Fruit fly (Drosophila melanogaster) whole organism, embryonic: ENCODE data around the gene HtrA2.
A peak's percentile ranks its signal among the peaks of the same experiment; 100 is the strongest.

Experiments used
- Abd-B ChIP-seq: fragments of 200-800 bp; sonication (Bioruptor generic); optimal IDR thresholded peaks from 2 replicates; lab custom pipeline; 2018; ENCODE audit warnings: missing biosample characterization, mild to moderate bottlenecking, missing genetic modification characterization, moderate library complexity
- Awh ChIP-seq: fragments of 200-800 bp; sonication (Bioruptor generic); IDR thresholded peaks from 2 replicates; pipeline ENCODE4, ENCODE4 v1.3.6; 2022; ENCODE audit warnings: missing biosample characterization, missing genetic modification characterization
- CG15269 ChIP-seq: fragments of 200-800 bp; sonication (Bioruptor generic); optimal IDR thresholded peaks from 2 replicates; lab custom pipeline; 2018; ENCODE audit warnings: missing biosample characterization, mild to moderate bottlenecking, missing genetic modification characterization, moderate library complexity
- CG1602 ChIP-seq: fragments of 200-800 bp; sonication (Bioruptor generic); optimal IDR thresholded peaks from 3 replicates; lab custom pipeline; 2016; ENCODE audit warnings: missing biosample characterization, missing genetic modification characterization
- CG17612 ChIP-seq: fragments of 200-800 bp; sonication (Bioruptor generic); IDR thresholded peaks from 2 replicates; pipeline ENCODE4 v1.3.6; 2022; ENCODE audit warnings: missing biosample characterization, missing genetic modification characterization
- CG18599 ChIP-seq: fragments of 200-800 bp; sonication (Bioruptor generic); optimal IDR thresholded peaks from 3 replicates; lab custom pipeline; 2017; ENCODE audit warnings: missing biosample characterization, missing genetic modification characterization, mild to moderate bottlenecking, moderate library complexity, missing genetic modification reagents
- CG30431 ChIP-seq: fragments of 200-800 bp; sonication (Bioruptor generic); optimal IDR thresholded peaks from 2 replicates; lab custom pipeline; 2017; ENCODE audit warnings: missing biosample characterization, missing genetic modification characterization
- CG31388 ChIP-seq: fragments of 200-800 bp; sonication (Bioruptor generic); optimal IDR thresholded peaks from 2 replicates; lab custom pipeline; 2016; ENCODE audit warnings: missing biosample characterization, missing genetic modification characterization
- CG31441 ChIP-seq: fragments of 200-800 bp; sonication (Bioruptor generic); IDR thresholded peaks from 2 replicates; pipeline ENCODE4 v1.3.6; 2022; ENCODE audit warnings: missing biosample characterization, missing genetic modification characterization
- CG3163 ChIP-seq: fragments of 200-800 bp; sonication (Bioruptor generic); optimal IDR thresholded peaks from 3 replicates; lab custom pipeline; 2016; ENCODE audit warnings: missing biosample characterization, missing genetic modification characterization
- CG33213 ChIP-seq: fragments of 200-800 bp; sonication (Bioruptor generic); optimal IDR thresholded peaks from 3 replicates; lab custom pipeline; 2016; ENCODE audit warnings: missing biosample characterization, missing genetic modification characterization
- CG3407 ChIP-seq: fragments of 200-800 bp; sonication (Bioruptor generic); optimal IDR thresholded peaks from 2 replicates; lab custom pipeline; 2018; ENCODE audit warnings: missing biosample characterization, mild to moderate bottlenecking, missing genetic modification characterization
- CG3847 ChIP-seq: fragments of 200-800 bp; sonication (Bioruptor generic); IDR thresholded peaks from 2 replicates; pipeline ENCODE4 v1.3.6; 2022; ENCODE audit warnings: missing biosample characterization, missing genetic modification characterization
- CG4707 ChIP-seq: fragments of 200-800 bp; sonication (Bioruptor generic); optimal IDR thresholded peaks from 2 replicates; lab custom pipeline; 2018; ENCODE audit warnings: missing biosample characterization, mild to moderate bottlenecking, missing genetic modification characterization, moderate library complexity
- CG5180 ChIP-seq: fragments of 200-800 bp; sonication (Bioruptor generic); optimal IDR thresholded peaks from 3 replicates; lab custom pipeline; 2017; ENCODE audit warnings: missing biosample characterization, missing genetic modification characterization, mild to moderate bottlenecking, moderate library complexity, missing genetic modification reagents
- CG6813 ChIP-seq: fragments of 200-800 bp; sonication (Bioruptor generic); optimal IDR thresholded peaks from 2 replicates; lab custom pipeline; 2017; ENCODE audit warnings: missing biosample characterization, missing genetic modification characterization, mild to moderate bottlenecking, moderate library complexity, missing genetic modification reagents
- CG7271 ChIP-seq: fragments of 200-800 bp; sonication (Bioruptor generic); optimal IDR thresholded peaks from 2 replicates; lab custom pipeline; 2018; ENCODE audit warnings: missing biosample characterization, mild to moderate bottlenecking, missing genetic modification characterization, moderate library complexity
- CG7963 ChIP-seq: fragments of 200-800 bp; sonication (Bioruptor generic); IDR thresholded peaks from 3 replicates; pipeline ENCODE4 v1.3.6; 2022; ENCODE audit warnings: missing biosample characterization, missing genetic modification characterization; ENCODE audit not compliant: partially characterized antibody
- CG9215 ChIP-seq: fragments of 200-800 bp; sonication (Bioruptor generic); IDR thresholded peaks from 2 replicates; pipeline ENCODE4 v1.3.6; 2022; ENCODE audit warnings: missing biosample characterization, missing genetic modification characterization
- CG9727 ChIP-seq: fragments of 200-800 bp; sonication (Bioruptor generic); optimal IDR thresholded peaks from 3 replicates; lab custom pipeline; 2017; ENCODE audit warnings: missing biosample characterization, mild to moderate bottlenecking, missing genetic modification characterization
- CkIIα-i1 ChIP-seq: fragments of 200-800 bp; sonication (Bioruptor generic); IDR thresholded peaks from 2 replicates; pipeline ENCODE4 v1.3.6; 2022; ENCODE audit warnings: missing biosample characterization, missing genetic modification characterization
- CrebB ChIP-seq: fragments of 200-800 bp; sonication (Bioruptor generic); optimal IDR thresholded peaks from 3 replicates; lab custom pipeline; 2018; ENCODE audit warnings: missing biosample characterization, mild to moderate bottlenecking, missing genetic modification characterization
- E2f1 ChIP-seq: fragments of 200-800 bp; sonication (Bioruptor generic); IDR thresholded peaks from 2 replicates; pipeline ENCODE4 v1.3.6; 2022; ENCODE audit warnings: missing biosample characterization, missing genetic modification characterization
- Eip74EF ChIP-seq, 2 experiments: fragments of 200-800 bp in 1 of 2; fragments of >200 bp in 1 of 2; sonication (Bioruptor generic) in 1 of 2; optimal IDR thresholded peaks; 2 replicates each; lab custom pipeline; 2017 to 2019; ENCODE audit warnings: missing biosample characterization in 2 of 2, missing genetic modification characterization in 2 of 2, mild to moderate bottlenecking in 1 of 2, moderate library complexity in 1 of 2
- Fer3 ChIP-seq: fragments of 200-800 bp; sonication (Bioruptor generic); optimal IDR thresholded peaks from 2 replicates; lab custom pipeline; 2018; ENCODE audit warnings: missing biosample characterization, mild to moderate bottlenecking, missing genetic modification characterization, moderate library complexity
- HmgD ChIP-seq: fragments of 200-800 bp; sonication (Bioruptor generic); optimal IDR thresholded peaks from 3 replicates; lab custom pipeline; 2016; ENCODE audit warnings: missing biosample characterization, missing genetic modification characterization
- Med ChIP-seq: fragments of 200-800 bp; sonication (Bioruptor generic); peaks from one replicate; lab custom pipeline; 2016; ENCODE audit warnings: missing biosample characterization, missing genetic modification characterization, mild to moderate bottlenecking, inconsistent platforms, moderate library complexity
- Oaz ChIP-seq: fragments of 200-800 bp; sonication (Bioruptor generic); IDR thresholded peaks from 2 replicates; pipeline ENCODE4 v1.3.6; 2022; ENCODE audit warnings: missing biosample characterization, missing genetic modification characterization
- Pdp1 ChIP-seq, 2 experiments: fragments of 200-800 bp; sonication (Bioruptor generic); optimal IDR thresholded peaks; 3 replicates each; lab custom pipeline; 2016; ENCODE audit warnings: missing biosample characterization in 2 of 2, missing genetic modification characterization in 2 of 2, mild to moderate bottlenecking in 1 of 2, moderate library complexity in 1 of 2
- Ptx1 ChIP-seq: fragments of 200-800 bp; sonication (Bioruptor generic); IDR thresholded peaks from 2 replicates; pipeline ENCODE4 v1.3.6; 2022; ENCODE audit warnings: missing biosample characterization, missing genetic modification characterization
- Six4 ChIP-seq: fragments of 200-800 bp; sonication (Bioruptor generic); optimal IDR thresholded peaks from 2 replicates; lab custom pipeline; 2016; ENCODE audit warnings: missing biosample characterization, missing genetic modification characterization
- Xrp1 ChIP-seq: fragments of 200-800 bp; sonication (Bioruptor generic); IDR thresholded peaks from 2 replicates; pipeline ENCODE4 v1.3.6; 2022; ENCODE audit warnings: missing biosample characterization, missing genetic modification characterization
- chinmo ChIP-seq: fragments of 200-800 bp; sonication (Bioruptor generic); IDR thresholded peaks from 4 replicates; pipeline ENCODE4 v1.3.6; 2022; ENCODE audit warnings: missing biosample characterization, missing genetic modification characterization; ENCODE audit not compliant: partially characterized antibody
- emc ChIP-seq: fragments of 200-800 bp; sonication (Bioruptor generic); optimal IDR thresholded peaks from 2 replicates; lab custom pipeline; 2016; ENCODE audit warnings: missing biosample characterization, missing genetic modification characterization
- ewg ChIP-seq: fragments of 200-800 bp; sonication (Bioruptor generic); optimal IDR thresholded peaks from 3 replicates; lab custom pipeline; 2017; ENCODE audit warnings: mild to moderate bottlenecking, missing biosample characterization, missing genetic modification reagents, missing genetic modification characterization
- fd3F ChIP-seq: fragments of 200-800 bp; sonication (Bioruptor generic); optimal IDR thresholded peaks from 2 replicates; lab custom pipeline; 2018; ENCODE audit warnings: missing biosample characterization, mild to moderate bottlenecking, missing genetic modification characterization, moderate library complexity
- ftz-f1 ChIP-seq: fragments of 200-800 bp; sonication (Bioruptor generic); optimal IDR thresholded peaks from 2 replicates; lab custom pipeline; 2016; ENCODE audit warnings: missing biosample characterization, missing genetic modification characterization
- rib ChIP-seq: fragments of 200-800 bp; sonication (Bioruptor generic); IDR thresholded peaks from 2 replicates; pipeline ENCODE4 v1.3.6; 2022; ENCODE audit warnings: missing biosample characterization, missing genetic modification characterization
- row ChIP-seq: fragments of 200-800 bp; sonication (Bioruptor generic); IDR thresholded peaks from 3 replicates; pipeline ENCODE4 v1.3.6; 2022; ENCODE audit warnings: missing biosample characterization, missing genetic modification characterization
- sc ChIP-seq, 3 experiments: fragments of >200 bp in 2 of 3; fragments of 200-800 bp in 1 of 3; sonication (Bioruptor generic) in 1 of 3; optimal IDR thresholded peaks; 2 replicates in 2 of 3; 3 replicates in 1 of 3; lab custom pipeline; 2017; ENCODE audit warnings: mild to moderate bottlenecking in 1 of 3, missing biosample characterization in 1 of 3, missing genetic modification characterization in 1 of 3, missing genetic modification reagents in 1 of 3
- slbo ChIP-seq: fragments of 200-800 bp; sonication (Bioruptor generic); IDR thresholded peaks from 2 replicates; pipeline ENCODE4 v1.3.6; 2022; ENCODE audit warnings: missing biosample characterization, missing genetic modification characterization
- sqz ChIP-seq: fragments of 200-800 bp; sonication (Bioruptor generic); optimal IDR thresholded peaks from 3 replicates; lab custom pipeline; 2018; ENCODE audit warnings: missing biosample characterization, mild to moderate bottlenecking, missing genetic modification characterization
- sug ChIP-seq: fragments of 200-800 bp; optimal IDR thresholded peaks from 2 replicates; lab custom pipeline; 2019; ENCODE audit warnings: missing biosample characterization, mild to moderate bottlenecking, missing genetic modification characterization, moderate library complexity
- tgo ChIP-seq: fragments of 200-800 bp; sonication (Bioruptor generic); IDR thresholded peaks from 3 replicates; pipeline ENCODE4 v1.3.6; 2022; ENCODE audit warnings: missing biosample characterization, missing genetic modification characterization
- tin ChIP-seq: fragments of 200-800 bp; sonication (Bioruptor generic); optimal IDR thresholded peaks from 3 replicates; lab custom pipeline; 2016; ENCODE audit warnings: missing biosample characterization, missing genetic modification characterization
- tio ChIP-seq: fragments of 200-800 bp; sonication (Bioruptor generic); optimal IDR thresholded peaks from 2 replicates; lab custom pipeline; 2017; ENCODE audit warnings: missing biosample characterization, missing genetic modification characterization, inconsistent platforms
- vnd ChIP-seq: fragments of 200-800 bp; sonication (Bioruptor generic); IDR thresholded peaks from 3 replicates; pipeline ENCODE4 v1.3.6; 2022; ENCODE audit warnings: missing biosample characterization, missing genetic modification characterization; ENCODE audit not compliant: partially characterized antibody
- zfh2 ChIP-seq: fragments of 200-800 bp; sonication (Bioruptor generic); optimal IDR thresholded peaks from 2 replicates; lab custom pipeline; 2016; ENCODE audit warnings: missing biosample characterization, missing genetic modification characterization

The HtrA2 gene

dm6 chr3R:14472580-14473353 lies 38.7 kb downstream of the HtrA2 start (continued):
- peak; percentile 48; the same call in 1 of the 2 replicates for TF ChIP-seq rib (GFP tag; lab: Robert Waterston, UW)
- no peak for TF ChIP-seq slbo (GFP tag; lab: Robert Waterston, UW)
- TF ChIP-seq Six4, result no peak
- TF ChIP-seq CG5180 (GFP tag; lab: Kevin White, UChicago), result peak; percentile 3
- peak; percentile 24 for TF ChIP-seq CG3407 (GFP tag; lab: Kevin White, UChicago)
- no peak for TF ChIP-seq Eip74EF (GFP tag; optimal IDR thresholded peaks at IDR 0.05; lab: Kevin White, UChicago)
- no peak for TF ChIP-seq tio (GFP tag; lab: Kevin White, UChicago)
- TF ChIP-seq Oaz, result no peak
- TF ChIP-seq CG9727 (GFP tag; lab: Kevin White, UChicago), result peak; percentile 10
- TF ChIP-seq CG30431 (GFP tag; lab: Kevin White, UChicago), result no peak
- TF ChIP-seq Xrp1 (GFP tag; lab: Robert Waterston, UW), result peak; percentile 22; the same call in 1 of the 2 replicates
- TF ChIP-seq tin, result no peak
- no peak for TF ChIP-seq CG31388 (GFP tag; lab: Kevin White, UChicago)
- peak; percentile 13 for TF ChIP-seq fd3F
- no peak for TF ChIP-seq zfh2 (GFP tag; lab: Kevin White, UChicago)
- 0 out of 3 replicates have a peak, but pooled peaks have one; percentile 5 for TF ChIP-seq CG7963 (GFP tag; lab: Robert Waterston, UW)
- no peak for TF ChIP-seq ewg
- no peak for TF ChIP-seq emc (GFP tag; lab: Kevin White, UChicago)
- TF ChIP-seq CG4707, result no peak
- TF ChIP-seq Med, result peak; percentile 83
- TF ChIP-seq HmgD (GFP tag; lab: Kevin White, UChicago), result no peak
- TF ChIP-seq CG31441 (GFP tag; lab: Robert Waterston, UW), result no peak
- TF ChIP-seq CG17612 (GFP tag; lab: Robert Waterston, UW), result no peak
- TF ChIP-seq CG18599 (GFP tag; lab: Kevin White, UChicago), result peak; percentile 25
- TF ChIP-seq sug (tag; lab: Kevin White, UChicago), result no peak
- no peak for TF ChIP-seq Abd-B (GFP tag; lab: Kevin White, UChicago)
- peak; percentile 23 for TF ChIP-seq CrebB (tag; lab: Kevin White, UChicago)
- no peak for TF ChIP-seq CkIIα-i1 (GFP tag; lab: Robert Waterston, UW)
- TF ChIP-seq tgo (GFP tag; lab: Robert Waterston, UW), result no peak
- TF ChIP-seq CG9215 (GFP tag; lab: Robert Waterston, UW), result no peak
- TF ChIP-seq CG15269 (tag; lab: Kevin White, UChicago), result no peak
- TF ChIP-seq vnd (GFP tag; lab: Robert Waterston, UW), result no peak
- TF ChIP-seq sqz (GFP tag; lab: Kevin White, UChicago), result peak; percentile 91
- no peak for TF ChIP-seq Ptx1
- TF ChIP-seq CG3163, result no peak
- TF ChIP-seq CG6813 (GFP tag; lab: Kevin White, UChicago), result peak; percentile 43
- no peak for TF ChIP-seq row (GFP tag; lab: Robert Waterston, UW)
- peak; percentile 21 for TF ChIP-seq Fer3 (tag; lab: Kevin White, UChicago)
- TF ChIP-seq CG1602 (GFP tag; lab: Kevin White, UChicago), result no peak
- TF ChIP-seq CG7271 (tag; lab: Kevin White, UChicago), result no peak
- TF ChIP-seq E2f1, result no peak
- TF ChIP-seq ftz-f1 (GFP tag; lab: Kevin White, UChicago), result no peak
- 0 out of 4 replicates have a peak, but pooled peaks have one; percentile 62 for TF ChIP-seq chinmo
- no peak for TF ChIP-seq Pdp1 (GFP tag; optimal IDR thresholded peaks at IDR 0.05; lab: Kevin White, UChicago)
- no peak for TF ChIP-seq CG33213 (GFP tag; lab: Kevin White, UChicago)
- no peak for TF ChIP-seq CG3847 (GFP tag; lab: Robert Waterston, UW)
- peak; percentile 68; the same call in 1 of the 2 replicates for TF ChIP-seq Awh
- TF ChIP-seq sc (optimal IDR thresholded peaks at IDR 0.05; lab: Kevin White, UChicago), result no peak
- no peak for TF ChIP-seq sc (GFP tag; optimal IDR thresholded peaks at IDR 0.05; lab: Kevin White, UChicago)
